Worm (Caenorhabditis elegans): ENCODE data around the gene ZK1290.1.

The ZK1290.1 gene

ce11 chrII:7543808-7544207, 17.8 kb upstream of the ZK1290.1 start, which contains the start of gene rol-8:
Gene rol-8, plus strand, starts transcription at chrII:7544108.
- TF ChIP-seq ama-1 (optimal IDR thresholded peaks at IDR 0.05): no peak
- TF ChIP-seq pqm-1 (tag; optimal IDR thresholded peaks at IDR 0.05): no peak
- TF ChIP-seq ztf-11 (tag; optimal IDR thresholded peaks at IDR 0.05): no peak
- no peak for TF ChIP-seq ceh-16 (tag; optimal IDR thresholded peaks at IDR 0.05)
- no peak for TF ChIP-seq nhr-77 (tag; optimal IDR thresholded peaks at IDR 0.05)
- TF ChIP-seq lin-15B (tag; optimal IDR thresholded peaks at IDR 0.05): no peak
- TF ChIP-seq eor-1 (tag; optimal IDR thresholded peaks at IDR 0.05): no peak
- TF ChIP-seq nhr-12 (tag; optimal IDR thresholded peaks at IDR 0.05): no peak
- TF ChIP-seq sea-2 (GFP tag; optimal IDR thresholded peaks at IDR 0.05): no peak
- TF ChIP-seq nhr-28 (tag; optimal IDR thresholded peaks at IDR 0.05): no peak
- no peak for TF ChIP-seq pha-4 (tag; optimal IDR thresholded peaks at IDR 0.05)
- no peak for TF ChIP-seq nhr-25 (tag; optimal IDR thresholded peaks at IDR 0.05)
- no peak for TF ChIP-seq ceh-82 (tag; optimal IDR thresholded peaks at IDR 0.05)
- no peak for TF ChIP-seq R02D3.7 (tag; optimal IDR thresholded peaks at IDR 0.05)
- TF ChIP-seq egl-5 (tag; optimal IDR thresholded peaks at IDR 0.05): no peak
- TF ChIP-seq daf-12 (tag; optimal IDR thresholded peaks at IDR 0.05): no peak

- TF ChIP-seq aly-2 (tag; optimal IDR thresholded peaks at IDR 0.05) (no peak), nhr-43 (tag; optimal IDR thresholded peaks at IDR 0.05; ENCODE audit: poor library complexity, severe bottlenecking) (peak; percentile 51), lsy-12 (tag; optimal IDR thresholded peaks at IDR 0.05) (no peak), elt-2 (tag; optimal IDR thresholded peaks at IDR 0.05) (no peak), mdl-1 (tag; optimal IDR thresholded peaks at IDR 0.05) (no peak), ceh-9 (tag; optimal IDR thresholded peaks at IDR 0.05) (no peak), elt-1 (tag; optimal IDR thresholded peaks at IDR 0.05) (no peak), fkh-10 (GFP tag; optimal IDR thresholded peaks at IDR 0.05) (no peak), fkh-2 (tag; optimal IDR thresholded peaks at IDR 0.05) (no peak), nhr-23 (tag; optimal IDR thresholded peaks at IDR 0.05) (no peak), hmg-11 (tag; optimal IDR thresholded peaks at IDR 0.05) (no peak), ztf-4 (tag; optimal IDR thresholded peaks at IDR 0.05) (no peak), ama-1 (optimal IDR thresholded peaks at IDR 0.05) (peak; percentile 32), nhr-12 (tag; optimal IDR thresholded peaks at IDR 0.05) (no peak), egl-5 (tag; optimal IDR thresholded peaks at IDR 0.05) (no peak), pha-4 (tag; optimal IDR thresholded peaks at IDR 0.05) (no peak)
Measured at ce11 chrII:7544782-7545181, 16.8 kb upstream of the ZK1290.1 start.

DNA sequence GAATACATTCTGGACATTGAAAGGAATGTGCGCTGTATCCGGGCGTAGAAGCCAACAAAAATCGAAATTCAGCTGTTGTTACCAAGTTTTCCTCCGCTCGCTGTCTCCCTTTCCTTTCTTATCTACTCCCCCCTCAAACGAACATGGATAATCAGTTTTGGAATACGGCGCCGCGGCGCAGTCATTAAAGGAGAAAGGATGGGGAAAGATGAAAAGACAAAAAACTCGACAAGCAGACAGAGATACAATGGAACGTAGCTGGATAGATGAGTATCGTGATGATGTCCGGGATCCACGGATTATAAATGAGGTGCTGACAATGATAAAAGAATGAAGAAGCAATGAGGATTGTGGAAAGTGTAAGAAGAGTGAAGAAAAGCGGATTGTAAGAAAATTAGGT, 16.2 kb upstream of the ZK1290.1 start:
- TF ChIP-seq elt-3 (tag; optimal IDR thresholded peaks at IDR 0.05) (peak; percentile 29 to 77 (median 72)), aly-2 (tag; optimal IDR thresholded peaks at IDR 0.05) (no peak), elt-2 (tag; optimal IDR thresholded peaks at IDR 0.05) (no peak), ztf-4 (tag; optimal IDR thresholded peaks at IDR 0.05) (no peak), hmg-11 (tag; optimal IDR thresholded peaks at IDR 0.05) (no peak), mdl-1 (tag; optimal IDR thresholded peaks at IDR 0.05) (no peak), ZK546.5 (tag; optimal IDR thresholded peaks at IDR 0.05) (no peak), nhr-43 (tag; optimal IDR thresholded peaks at IDR 0.05; ENCODE audit: poor library complexity, severe bottlenecking) (peak; percentile 33), nhr-67 (tag; optimal IDR thresholded peaks at IDR 0.05) (no peak), R02D3.7 (tag; optimal IDR thresholded peaks at IDR 0.05) (peak; percentile 36), fkh-2 (tag; optimal IDR thresholded peaks at IDR 0.05) (no peak), eor-1 (tag; optimal IDR thresholded peaks at IDR 0.05) (no peak), lsy-12 (tag; optimal IDR thresholded peaks at IDR 0.05) (no peak), nhr-23 (tag; optimal IDR thresholded peaks at IDR 0.05) (peak; percentile 69), ceh-16 (tag; optimal IDR thresholded peaks at IDR 0.05) (no peak), egl-27 (tag; optimal IDR thresholded peaks at IDR 0.05) (no peak), nhr-28 (tag; optimal IDR thresholded peaks at IDR 0.05) (no peak), sea-2 (GFP tag; optimal IDR thresholded peaks at IDR 0.05) (no peak), ceh-28 (tag; optimal IDR thresholded peaks at IDR 0.05) (peak; percentile 6), mml-1 (tag; optimal IDR thresholded peaks at IDR 0.05) (no peak), pqm-1 (tag; optimal IDR thresholded peaks at IDR 0.05) (no peak), egl-5 (tag; optimal IDR thresholded peaks at IDR 0.05) (no peak), ceh-9 (tag; optimal IDR thresholded peaks at IDR 0.05) (no peak), ztf-11 (tag; optimal IDR thresholded peaks at IDR 0.05) (no peak), nhr-12 (tag; optimal IDR thresholded peaks at IDR 0.05) (no peak), nhr-11 (tag; optimal IDR thresholded peaks at IDR 0.05) (no peak), ama-1 (optimal IDR thresholded peaks at IDR 0.05) (peak; percentile 89), unc-62 (GFP tag; optimal IDR thresholded peaks at IDR 0.05) (no peak), unc-39 (tag; optimal IDR thresholded peaks at IDR 0.05) (no peak), jun-1 (tag; optimal IDR thresholded peaks at IDR 0.05) (no peak), fkh-10 (GFP tag; optimal IDR thresholded peaks at IDR 0.05) (no peak), lin-39 (tag; optimal IDR thresholded peaks at IDR 0.05) (no peak), nfya-1 (tag; optimal IDR thresholded peaks at IDR 0.05; ENCODE audit: insufficient read depth) (peak; percentile 24), pha-4 (tag; optimal IDR thresholded peaks at IDR 0.05) (no peak), zag-1 (tag; optimal IDR thresholded peaks at IDR 0.05) (no peak), daf-12 (tag; optimal IDR thresholded peaks at IDR 0.05) (no peak), nhr-25 (tag; optimal IDR thresholded peaks at IDR 0.05) (peak; percentile 9), nhr-77 (tag; optimal IDR thresholded peaks at IDR 0.05) (no peak), ceh-82 (tag; optimal IDR thresholded peaks at IDR 0.05) (no peak), lin-15B (tag; optimal IDR thresholded peaks at IDR 0.05) (no peak)

All from whole organism, L3 larva.